Worm (Caenorhabditis elegans) whole organism, young adult: ENCODE measurements around the gene ZC412.5.

Experiments used
- T26A5.8 ChIP-seq: sonication (generic microtip); optimal IDR thresholded peaks from 2 replicates; lab custom pipeline; 2016; ENCODE audit warnings: missing genetic modification characterization, missing compliant biosample characterization
- ama-1 ChIP-seq, 3 experiments: fragments of 150-350 bp in 1 of 3; sonication (generic microtip) in 2 of 3; optimal IDR thresholded peaks; 2 replicates each; lab custom pipeline; 2014 to 2018; ENCODE audit warnings: missing biosample characterization in 2 of 3, missing genetic modification characterization in 2 of 3, missing genetic modification reagents in 2 of 3
- aptf-3 ChIP-seq: fragments of 200-800 bp; sonication (Bioruptor generic); IDR thresholded peaks from 2 replicates; pipeline ENCODE4 v1.3.6; 2022; ENCODE audit warnings: missing genetic modification characterization, missing compliant biosample characterization
- ceh-91 ChIP-seq: fragments of 200-800 bp; sonication (Bioruptor generic); IDR thresholded peaks from 2 replicates; pipeline ENCODE4 v1.3.6; 2022; ENCODE audit warnings: missing genetic modification reagents, missing genetic modification characterization, missing compliant biosample characterization
- snpc-4 ChIP-seq, 5 experiments: fragments of 150-350 bp in 1 of 5; sonication (generic microtip) in 4 of 5; optimal IDR thresholded peaks; 2 replicates each; lab custom pipeline; 2014 to 2018; ENCODE audit warnings: missing genetic modification characterization in 5 of 5, missing biosample characterization in 3 of 5, antibody characterized with exemption in 2 of 5, mild to moderate bottlenecking in 2 of 5, missing compliant biosample characterization in 2 of 5, missing genotype in 2 of 5, moderate library complexity in 2 of 5, missing genetic modification reagents in 1 of 5

DNA sequence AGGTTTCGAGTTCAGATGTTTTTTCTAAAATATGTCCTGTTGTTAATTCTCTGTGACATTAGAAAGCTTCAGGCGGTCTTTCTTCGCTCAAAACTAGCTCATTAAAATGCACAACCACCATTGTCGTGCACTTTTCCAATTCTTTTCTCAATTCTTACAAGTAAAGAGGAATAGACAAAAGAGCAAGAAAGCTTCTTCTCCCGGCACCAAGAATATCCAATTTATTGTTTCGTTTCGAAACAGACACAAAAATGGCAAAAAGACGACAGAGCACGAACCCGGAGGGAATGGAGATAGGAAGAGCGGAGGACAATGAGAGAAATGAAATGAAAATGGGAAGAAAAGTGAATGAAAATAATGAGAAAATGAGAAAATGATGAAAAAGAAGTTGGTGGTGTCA, 22.7 kb downstream of the ZC412.5 start:
- TF ChIP-seq T26A5.8, result no peak
- no peak for TF ChIP-seq ceh-91 (GFP tag; lab: Robert Waterston, UW)
- TF ChIP-seq aptf-3 (GFP tag; lab: Robert Waterston, UW), result no peak
- TF ChIP-seq ama-1 (optimal IDR thresholded peaks at IDR 0.05; lab: Kevin White, UChicago), result no peak
- TF ChIP-seq ama-1 (GFP tag; optimal IDR thresholded peaks at IDR 0.05; lab: Kevin White, UChicago), result no peak
- no peak for TF ChIP-seq snpc-4 (GFP tag; optimal IDR thresholded peaks at IDR 0.05; lab: Kevin White, UChicago)
- no peak for TF ChIP-seq snpc-4 (tag; optimal IDR thresholded peaks at IDR 0.05; lab: Kevin White, UChicago)
